Worm (Caenorhabditis elegans): ENCODE data around the gene taf-13.

taf-13 gene

ce11 chrII:10608821-10609220 lies 3.4 kb upstream of the taf-13 start:
- TF ChIP-seq nhr-25 (tag; optimal IDR thresholded peaks at IDR 0.05), result no peak
- no peak for TF ChIP-seq elt-3 (tag; optimal IDR thresholded peaks at IDR 0.05)
- TF ChIP-seq ZK546.5 (tag; optimal IDR thresholded peaks at IDR 0.05), result no peak
- no peak for TF ChIP-seq R02D3.7 (tag; optimal IDR thresholded peaks at IDR 0.05)
- TF ChIP-seq peb-1 (tag; optimal IDR thresholded peaks at IDR 0.05), result no peak
- TF ChIP-seq nhr-237 (tag; optimal IDR thresholded peaks at IDR 0.05), result no peak
- TF ChIP-seq nhr-23 (tag; optimal IDR thresholded peaks at IDR 0.05), result no peak
- no peak for TF ChIP-seq fos-1 (tag; optimal IDR thresholded peaks at IDR 0.05)
- no peak for TF ChIP-seq sma-9 (GFP tag; optimal IDR thresholded peaks at IDR 0.05)
- no peak for TF ChIP-seq sma-9 (tag; optimal IDR thresholded peaks at IDR 0.05)
- no peak for TF ChIP-seq aly-2 (tag; optimal IDR thresholded peaks at IDR 0.05)
- TF ChIP-seq gmeb-1 (tag; optimal IDR thresholded peaks at IDR 0.05), result no peak
- no peak for TF ChIP-seq mdl-1 (tag; optimal IDR thresholded peaks at IDR 0.05)
- no peak for TF ChIP-seq snpc-4 (tag; optimal IDR thresholded peaks at IDR 0.05)
- no peak for TF ChIP-seq nhr-12 (tag; optimal IDR thresholded peaks at IDR 0.05)
- no peak for TF ChIP-seq alr-1 (tag; optimal IDR thresholded peaks at IDR 0.05)
- no peak for TF ChIP-seq skn-1 (tag; optimal IDR thresholded peaks at IDR 0.05)
- no peak for TF ChIP-seq dmd-4 (tag; optimal IDR thresholded peaks at IDR 0.05)
- TF ChIP-seq nhr-21 (tag; optimal IDR thresholded peaks at IDR 0.05), result no peak

ce11 chrII:10607238-10607961 lies 2.0 kb upstream of the taf-13 start, which contains the start of gene ccm-3:
Gene ccm-3 (minus strand): TSS chrII:10607275.
- TF ChIP-seq nhr-25 (tag; optimal IDR thresholded peaks at IDR 0.05) (no peak), unc-55 (GFP tag; optimal IDR thresholded peaks at IDR 0.05) (peak; percentile 76), lin-11 (tag; optimal IDR thresholded peaks at IDR 0.05) (no peak), ztf-4 (tag; optimal IDR thresholded peaks at IDR 0.05) (no peak), unc-39 (tag; optimal IDR thresholded peaks at IDR 0.05) (no peak), lsy-2 (tag; optimal IDR thresholded peaks at IDR 0.05) (peak in 1 of 2 experiments; percentile 58), F13H6.1 (tag; optimal IDR thresholded peaks at IDR 0.05) (no peak), sem-4 (tag; optimal IDR thresholded peaks at IDR 0.05) (no peak), egl-27 (tag; optimal IDR thresholded peaks at IDR 0.05) (no peak), unc-62 (GFP tag; optimal IDR thresholded peaks at IDR 0.05) (no peak), ceh-82 (tag; optimal IDR thresholded peaks at IDR 0.05) (no peak), sma-9 (GFP tag; optimal IDR thresholded peaks at IDR 0.05) (no peak), sma-9 (tag; optimal IDR thresholded peaks at IDR 0.05) (no peak), ztf-1 (GFP tag; conservative IDR thresholded peaks at IDR 0.05) (no peak), ama-1 (optimal IDR thresholded peaks at IDR 0.05) (no peak), nhr-23 (tag; optimal IDR thresholded peaks at IDR 0.05) (no peak), skn-1 (tag; optimal IDR thresholded peaks at IDR 0.05) (no peak), mdl-1 (tag; optimal IDR thresholded peaks at IDR 0.05) (no peak), nhr-11 (tag; optimal IDR thresholded peaks at IDR 0.05) (no peak), alr-1 (tag; optimal IDR thresholded peaks at IDR 0.05) (no peak), Y55F3AM.14 (GFP tag; optimal IDR thresholded peaks at IDR 0.05) (no peak), C34F6.9 (tag; optimal IDR thresholded peaks at IDR 0.05) (peak; percentile 52), nhr-129 (tag; optimal IDR thresholded peaks at IDR 0.05) (no peak), nhr-12 (tag; optimal IDR thresholded peaks at IDR 0.05) (no peak), ceh-16 (tag; optimal IDR thresholded peaks at IDR 0.05) (no peak), sma-3 (GFP tag; optimal IDR thresholded peaks at IDR 0.05) (no peak), elt-3 (tag; optimal IDR thresholded peaks at IDR 0.05) (no peak), nhr-21 (tag; optimal IDR thresholded peaks at IDR 0.05) (no peak), lin-39 (tag; optimal IDR thresholded peaks at IDR 0.05) (no peak), nhr-6 (tag; optimal IDR thresholded peaks at IDR 0.05) (no peak), fos-1 (tag; optimal IDR thresholded peaks at IDR 0.05) (peak; percentile 63), nhr-10 (tag; optimal IDR thresholded peaks at IDR 0.05) (no peak), mbf-1 (tag; optimal IDR thresholded peaks at IDR 0.05) (no peak), gmeb-1 (tag; optimal IDR thresholded peaks at IDR 0.05) (no peak), crh-2 (tag; optimal IDR thresholded peaks at IDR 0.05) (no peak), mab-5 (tag; optimal IDR thresholded peaks at IDR 0.05) (no peak), aly-2 (tag; optimal IDR thresholded peaks at IDR 0.05) (no peak), nhr-77 (tag; optimal IDR thresholded peaks at IDR 0.05) (no peak), snpc-4 (tag; optimal IDR thresholded peaks at IDR 0.05) (no peak), blmp-1 (tag; optimal IDR thresholded peaks at IDR 0.05; ENCODE audit: insufficient read depth) (peak; percentile 61), elt-1 (tag; optimal IDR thresholded peaks at IDR 0.05) (no peak), dmd-4 (tag; optimal IDR thresholded peaks at IDR 0.05) (no peak), ztf-11 (tag; optimal IDR thresholded peaks at IDR 0.05) (no peak)
